Fruit fly (Drosophila melanogaster) whole organism: ENCODE data around the gene GatC.

Source experiments
- CG8478 ChIP-seq: fragments of >200 bp; optimal IDR thresholded peaks from 2 replicates; lab custom pipeline; 2018; ENCODE audit warnings: inconsistent platforms
- Dll ChIP-seq: fragments of >200 bp; optimal IDR thresholded peaks from 2 replicates; lab custom pipeline; 2017
- EcR ChIP-seq, 2 experiments: fragments of >200 bp; optimal IDR thresholded peaks; 2 replicates each; lab custom pipeline; 2017; ENCODE audit warnings: missing biosample characterization in 2 of 2, missing genetic modification characterization in 2 of 2, missing genetic modification reagents in 2 of 2
- pan ChIP-seq: fragments of >200 bp; optimal IDR thresholded peaks from 2 replicates; lab custom pipeline; 2017
- psq ChIP-seq: fragments of >200 bp; optimal IDR thresholded peaks from 2 replicates; lab custom pipeline; 2017
- usp ChIP-seq: fragments of >200 bp; optimal IDR thresholded peaks from 2 replicates; lab custom pipeline; 2017; ENCODE audit warnings: missing biosample characterization, missing genetic modification characterization, mixed read lengths

GatC gene

dm6 chr2L:13803032-13803661 is 29.8 kb downstream of the GatC start, which contains the start of gene CAH1:
TSS of gene CAH1 (plus strand) at chr2L:13803626.
- TF ChIP-seq EcR (GFP tag; optimal IDR thresholded peaks at IDR 0.05; lab: Kevin White, UChicago), result no peak
- TF ChIP-seq pan, result no peak
- TF ChIP-seq usp (GFP tag; lab: Kevin White, UChicago), result no peak
- no peak for TF ChIP-seq psq (lab: Kevin White, UChicago)
- TF ChIP-seq Dll (lab: Kevin White, UChicago), result no peak
- TF ChIP-seq CG8478 (lab: Kevin White, UChicago), result no peak

DNA sequence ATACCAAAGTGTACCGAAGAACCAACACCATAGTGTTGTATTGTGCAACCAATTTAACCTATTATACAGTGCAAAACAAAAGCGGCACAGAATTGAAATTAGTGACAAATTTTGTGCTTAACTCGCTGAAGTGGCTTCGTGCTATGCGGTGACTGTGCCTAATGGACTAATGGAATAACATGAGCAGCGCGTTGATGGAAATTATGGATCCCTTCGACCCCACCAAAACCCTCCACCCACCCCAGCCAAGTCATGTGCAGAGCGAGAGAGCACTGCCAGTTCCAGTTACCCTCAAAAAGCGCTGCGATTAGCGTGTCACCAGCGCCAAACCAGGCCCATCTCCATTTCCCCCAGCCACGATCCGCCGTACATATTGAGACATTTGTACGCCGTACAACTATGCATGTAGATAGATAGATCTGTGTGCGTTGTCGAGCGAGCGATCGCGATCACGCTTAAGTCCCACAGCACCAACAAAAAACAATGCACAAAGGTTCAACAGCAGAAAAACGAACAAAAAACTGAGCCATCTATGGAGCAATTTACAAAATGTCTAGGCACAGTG is 30.7 kb downstream of the GatC start:
- TF ChIP-seq psq (lab: Kevin White, UChicago), result no peak
- no peak for TF ChIP-seq Dll (lab: Kevin White, UChicago)
- TF ChIP-seq EcR (GFP tag; optimal IDR thresholded peaks at IDR 0.05; lab: Kevin White, UChicago), result no peak
- TF ChIP-seq pan, result no peak
- TF ChIP-seq usp (GFP tag; lab: Kevin White, UChicago), result no peak
- TF ChIP-seq CG8478 (lab: Kevin White, UChicago), result no peak

dm6 chr2L:13801166-13801565 is 31.7 kb downstream of the GatC start:
- no peak for TF ChIP-seq EcR (GFP tag; optimal IDR thresholded peaks at IDR 0.05; lab: Kevin White, UChicago)
- TF ChIP-seq Dll (lab: Kevin White, UChicago), result no peak
- TF ChIP-seq CG8478 (lab: Kevin White, UChicago), result no peak
- TF ChIP-seq pan, result no peak
- TF ChIP-seq usp (GFP tag; lab: Kevin White, UChicago), result no peak
- TF ChIP-seq psq (lab: Kevin White, UChicago), result no peak

- TF ChIP-seq usp (GFP tag; lab: Kevin White, UChicago) (no peak), Dll (lab: Kevin White, UChicago) (no peak), pan (no peak), EcR (GFP tag; optimal IDR thresholded peaks at IDR 0.05; lab: Kevin White, UChicago) (no peak), CG8478 (lab: Kevin White, UChicago) (no peak), psq (lab: Kevin White, UChicago) (no peak)
These were observed 39.5 kb downstream of the GatC start, which contains the start of gene Sec71 for dm6 chr2L:13793405-13793804. TSS of gene Sec71 (plus strand) at chr2L:13793521.

- no peak for TF ChIP-seq psq (lab: Kevin White, UChicago)
- no peak for TF ChIP-seq pan
- TF ChIP-seq EcR (GFP tag; optimal IDR thresholded peaks at IDR 0.05; lab: Kevin White, UChicago), result no peak
- no peak for TF ChIP-seq usp (GFP tag; lab: Kevin White, UChicago)
- no peak for TF ChIP-seq CG8478 (lab: Kevin White, UChicago)
- TF ChIP-seq Dll (lab: Kevin White, UChicago), result no peak
These were observed 42.2 kb downstream of the GatC start, which contains the start of gene CG16863 for dm6 chr2L:13790715-13791114. TSS of gene CG16863 (plus strand) at chr2L:13790959.

- no peak for TF ChIP-seq pan
- TF ChIP-seq usp (GFP tag; lab: Kevin White, UChicago), result no peak
- no peak for TF ChIP-seq EcR (GFP tag; optimal IDR thresholded peaks at IDR 0.05; lab: Kevin White, UChicago)
- TF ChIP-seq psq (lab: Kevin White, UChicago), result no peak
- no peak for TF ChIP-seq CG8478 (lab: Kevin White, UChicago)
These were observed 48.7 kb downstream of the GatC start, which contains the start of gene CG16890 for dm6 chr2L:13784155-13784681. TSS of gene CG16890 (minus strand) at chr2L:13784338.

dm6 chr2L:13783264-13784154 is 49.4 kb downstream of the GatC start, which contains the start of gene Eato:
TSS of gene Eato (plus strand) at chr2L:13784084.
- no peak for TF ChIP-seq pan
- TF ChIP-seq usp (GFP tag; lab: Kevin White, UChicago), result no peak
- TF ChIP-seq EcR (GFP tag; optimal IDR thresholded peaks at IDR 0.05; lab: Kevin White, UChicago), result no peak
